Worm (Caenorhabditis elegans) whole organism, L4 larva: Measurements from ENCODE around the gene Y82E9BL.5.

Experiments used
- T20F7.1 ChIP-seq: fragments of 200-800 bp; sonication (Bioruptor generic); optimal IDR thresholded peaks from 2 replicates; lab custom pipeline; 2018; ENCODE audit warnings: mild to moderate bottlenecking, missing genetic modification characterization, missing compliant biosample characterization
- Y48G9A.11 ChIP-seq: fragments of 200-800 bp; sonication (Bioruptor generic); IDR thresholded peaks from 2 replicates; pipeline ENCODE4 v1.3.6; 2022; ENCODE audit warnings: missing genetic modification reagents, missing genetic modification characterization, missing compliant biosample characterization
- Y5F2A.4 ChIP-seq: fragments of 200-800 bp; sonication (Bioruptor generic); optimal IDR thresholded peaks from 2 replicates; lab custom pipeline; 2018; ENCODE audit warnings: mild to moderate bottlenecking, missing genetic modification characterization, missing compliant biosample characterization
- Y75B8A.6 ChIP-seq: fragments of 200-800 bp; sonication (Bioruptor generic); IDR thresholded peaks from 2 replicates; pipeline ENCODE4 v1.3.6; 2022; ENCODE audit warnings: missing genetic modification reagents, missing genetic modification characterization, missing compliant biosample characterization
- ZK337.2 ChIP-seq: fragments of 200-800 bp; sonication (Bioruptor generic); IDR thresholded peaks from 2 replicates; pipeline ENCODE4 v1.3.6; 2022; ENCODE audit warnings: missing genetic modification reagents, missing genetic modification characterization, missing compliant biosample characterization
- ZK546.5 ChIP-seq, 2 experiments: sonication (generic microtip); optimal IDR thresholded peaks; 2 replicates each; lab custom pipeline; 2017; ENCODE audit warnings: missing biosample characterization in 2 of 2, missing genetic modification characterization in 2 of 2
- aha-1 ChIP-seq: fragments of 150-350 bp; peaks from one replicate; lab custom pipeline; 2014; ENCODE audit warnings: missing biosample characterization, missing genetic modification characterization
- ama-1 ChIP-seq: fragments of 150-350 bp; optimal IDR thresholded peaks from 2 replicates; lab custom pipeline; 2014; ENCODE audit warnings: inconsistent platforms, mixed read lengths
- attf-4 ChIP-seq: sonication (generic microtip); optimal IDR thresholded peaks from 3 replicates; lab custom pipeline; 2017; ENCODE audit warnings: missing biosample characterization, missing genetic modification characterization
- ceh-20 ChIP-seq: fragments of 200-800 bp; sonication (Bioruptor generic); IDR thresholded peaks from 2 replicates; pipeline ENCODE4 v1.3.6; 2022; ENCODE audit warnings: missing genetic modification reagents, missing genetic modification characterization, missing compliant biosample characterization
- ceh-32 ChIP-seq: sonication (generic microtip); optimal IDR thresholded peaks from 2 replicates; lab custom pipeline; 2016; ENCODE audit warnings: mild to moderate bottlenecking, missing genetic modification characterization, missing compliant biosample characterization; ENCODE audit not compliant: poor library complexity
- ceh-82 ChIP-seq: sonication (generic microtip); optimal IDR thresholded peaks from 2 replicates; lab custom pipeline; 2017; ENCODE audit warnings: missing biosample characterization, missing genetic modification characterization
- daf-12 ChIP-seq: fragments of 150-350 bp; optimal IDR thresholded peaks from 2 replicates; lab custom pipeline; 2014; ENCODE audit warnings: missing biosample characterization, missing genetic modification reagents, missing genetic modification characterization
- daf-16 ChIP-seq, 3 experiments: sonication (generic microtip); optimal IDR thresholded peaks; 2 replicates each; lab custom pipeline; 2016 to 2017; ENCODE audit warnings: missing genetic modification characterization in 3 of 3, missing genetic modification reagents in 3 of 3, mild to moderate bottlenecking in 2 of 3, missing compliant biosample characterization in 2 of 3, missing biosample characterization in 1 of 3, moderate library complexity in 1 of 3
- daf-19 ChIP-seq: fragments of 200-800 bp; sonication (Bioruptor generic); conservative IDR thresholded peaks from 2 replicates; pipeline ENCODE4 v1.3.6; 2022; ENCODE audit warnings: missing genetic modification characterization, missing compliant biosample characterization
- dmd-6 ChIP-seq: fragments of 200-800 bp; sonication (Bioruptor generic); IDR thresholded peaks from 2 replicates; pipeline ENCODE4 v1.3.6; 2022; ENCODE audit warnings: missing genetic modification reagents, missing genetic modification characterization, missing compliant biosample characterization
- dpl-1 ChIP-seq: fragments of 150-350 bp; optimal IDR thresholded peaks from 2 replicates; lab custom pipeline; 2014; ENCODE audit warnings: missing biosample characterization, missing genetic modification reagents, missing genetic modification characterization
- duxl-1 ChIP-seq: sonication (generic microtip); optimal IDR thresholded peaks from 2 replicates; lab custom pipeline; 2016; ENCODE audit warnings: mild to moderate bottlenecking, missing genetic modification characterization, moderate library complexity, missing compliant biosample characterization; ENCODE audit not compliant: poor library complexity
- dve-1 ChIP-seq: sonication (generic microtip); optimal IDR thresholded peaks from 2 replicates; lab custom pipeline; 2017; ENCODE audit warnings: antibody characterized with exemption, mild to moderate bottlenecking, missing genetic modification characterization, missing compliant biosample characterization; ENCODE audit not compliant: insufficient read depth
- egl-27 ChIP-seq: sonication (generic microtip); optimal IDR thresholded peaks from 3 replicates; lab custom pipeline; 2017; ENCODE audit warnings: missing biosample characterization, missing genetic modification reagents, missing genetic modification characterization
- fkh-10 ChIP-seq: fragments of 150-350 bp; optimal IDR thresholded peaks from 2 replicates; lab custom pipeline; 2014; ENCODE audit warnings: missing biosample characterization, missing genetic modification reagents, missing genetic modification characterization
- fos-1 ChIP-seq: fragments of 150-350 bp; optimal IDR thresholded peaks from 2 replicates; lab custom pipeline; 2014; ENCODE audit warnings: missing biosample characterization, missing genetic modification characterization
- lin-1 ChIP-seq: fragments of 200-800 bp; sonication (Bioruptor generic); IDR thresholded peaks from 2 replicates; pipeline ENCODE4 v1.3.6; 2022; ENCODE audit warnings: missing genetic modification reagents, missing genetic modification characterization, missing compliant biosample characterization
- lin-38 ChIP-seq: fragments of 200-800 bp; sonication (Bioruptor generic); IDR thresholded peaks from 2 replicates; pipeline ENCODE4 v1.3.6; 2022; ENCODE audit warnings: missing genetic modification reagents, missing genetic modification characterization, missing compliant biosample characterization
- lin-39 ChIP-seq: fragments of 150-350 bp; optimal IDR thresholded peaks from 2 replicates; lab custom pipeline; 2014; ENCODE audit warnings: missing biosample characterization, missing genetic modification reagents, missing genetic modification characterization
- lsy-2 ChIP-seq, 2 experiments: fragments of 150-350 bp in 1 of 2; sonication (generic microtip) in 1 of 2; optimal IDR thresholded peaks; 2 replicates each; lab custom pipeline; 2014 to 2017; ENCODE audit warnings: missing biosample characterization in 2 of 2, missing genetic modification characterization in 2 of 2
- madf-9 ChIP-seq: fragments of 200-800 bp; sonication (Bioruptor generic); conservative IDR thresholded peaks from 2 replicates; pipeline ENCODE4 v1.3.6; 2022; ENCODE audit warnings: missing genetic modification reagents, missing genetic modification characterization, missing compliant biosample characterization
- mdl-1 ChIP-seq, 2 experiments: fragments of 150-350 bp in 1 of 2; sonication (generic microtip) in 1 of 2; optimal IDR thresholded peaks; 2 replicates each; lab custom pipeline; 2014 to 2017; ENCODE audit warnings: missing biosample characterization in 2 of 2, missing genetic modification characterization in 2 of 2
- mdt-29 ChIP-seq: fragments of 200-800 bp; sonication (Bioruptor generic); IDR thresholded peaks from 2 replicates; pipeline ENCODE4 v1.3.6; 2022; ENCODE audit warnings: missing genetic modification reagents, missing genetic modification characterization, missing compliant biosample characterization
- nhr-10 ChIP-seq: fragments of 150-350 bp; optimal IDR thresholded peaks from 2 replicates; lab custom pipeline; 2014; ENCODE audit warnings: missing biosample characterization, missing genetic modification characterization
- nhr-102 ChIP-seq: sonication (generic microtip); optimal IDR thresholded peaks from 2 replicates; lab custom pipeline; 2016; ENCODE audit warnings: mild to moderate bottlenecking, missing genetic modification characterization, moderate library complexity, missing compliant biosample characterization
- nhr-28 ChIP-seq: fragments of 150-350 bp; optimal IDR thresholded peaks from 2 replicates; lab custom pipeline; 2014; ENCODE audit warnings: missing biosample characterization, missing genetic modification characterization
- nhr-6 ChIP-seq: fragments of 150-350 bp; optimal IDR thresholded peaks from 2 replicates; lab custom pipeline; 2014; ENCODE audit warnings: missing biosample characterization, missing genetic modification characterization
- nhr-76 ChIP-seq: fragments of 150-350 bp; optimal IDR thresholded peaks from 2 replicates; lab custom pipeline; 2014; ENCODE audit warnings: missing biosample characterization, missing genetic modification characterization
- php-3 ChIP-seq: fragments of 200-800 bp; sonication (Bioruptor generic); IDR thresholded peaks from 2 replicates; pipeline ENCODE4 v1.3.6; 2022; ENCODE audit warnings: missing genetic modification reagents, missing genetic modification characterization, missing compliant biosample characterization
- pqm-1 ChIP-seq: sonication (generic microtip); optimal IDR thresholded peaks from 2 replicates; lab custom pipeline; 2017; ENCODE audit warnings: missing biosample characterization, missing genetic modification characterization
- rbr-2 ChIP-seq: sonication (generic microtip); optimal IDR thresholded peaks from 2 replicates; lab custom pipeline; 2016; ENCODE audit warnings: missing genotype, missing genetic modification characterization, missing compliant biosample characterization
- set-16 ChIP-seq: fragments of 200-800 bp; sonication (Bioruptor generic); IDR thresholded peaks from 2 replicates; pipeline ENCODE4 v1.3.6; 2022; ENCODE audit warnings: missing genetic modification reagents, missing genetic modification characterization, missing compliant biosample characterization
- snpc-4 ChIP-seq: fragments of 150-350 bp; optimal IDR thresholded peaks from 2 replicates; lab custom pipeline; 2014; ENCODE audit warnings: missing biosample characterization, missing genetic modification characterization
- spr-3 ChIP-seq: fragments of 200-800 bp; sonication (Bioruptor generic); optimal IDR thresholded peaks from 2 replicates; lab custom pipeline; 2018; ENCODE audit warnings: mild to moderate bottlenecking, missing genetic modification characterization, missing compliant biosample characterization
- tag-97 ChIP-seq: fragments of 200-800 bp; sonication (Bioruptor generic); IDR thresholded peaks from 2 replicates; pipeline ENCODE4 v1.3.6; 2022; ENCODE audit warnings: missing genetic modification characterization, missing compliant biosample characterization
- unc-130 ChIP-seq: sonication (generic microtip); optimal IDR thresholded peaks from 2 replicates; lab custom pipeline; 2016; ENCODE audit warnings: missing genetic modification reagents, missing genetic modification characterization, missing compliant biosample characterization
- vab-7 ChIP-seq: fragments of 200-800 bp; sonication (Bioruptor generic); IDR thresholded peaks from 2 replicates; pipeline ENCODE4 v1.3.6; 2022; ENCODE audit warnings: missing genetic modification reagents, missing genetic modification characterization, missing compliant biosample characterization
- zfp-2 ChIP-seq: sonication (generic microtip); optimal IDR thresholded peaks from 2 replicates; lab custom pipeline; 2016; ENCODE audit warnings: mild to moderate bottlenecking, missing genetic modification characterization, missing compliant biosample characterization
- zfp-3 ChIP-seq: fragments of 200-800 bp; sonication (Bioruptor generic); conservative IDR thresholded peaks from 2 replicates; pipeline ENCODE4 v1.3.6; 2022; ENCODE audit warnings: missing genetic modification reagents, missing genetic modification characterization, missing compliant biosample characterization
- zip-11 ChIP-seq: fragments of 200-800 bp; sonication (Bioruptor generic); IDR thresholded peaks from 2 replicates; pipeline ENCODE4 v1.3.6; 2022; ENCODE audit warnings: missing genetic modification characterization, missing compliant biosample characterization
- ztf-11 ChIP-seq: fragments of 150-350 bp; optimal IDR thresholded peaks from 2 replicates; lab custom pipeline; 2014; ENCODE audit warnings: missing biosample characterization, missing genetic modification characterization

The Y82E9BL.5 gene

ce11 chrIII:1392763-1393162, 45.3 kb upstream of the Y82E9BL.5 start (continued):
- TF ChIP-seq php-3, result peak; percentile 18; the same call in 1 of the 2 replicates
- TF ChIP-seq egl-27, result no peak
- no peak for TF ChIP-seq Y48G9A.11
- no peak for TF ChIP-seq zfp-2 (tag; lab: Kevin White, UChicago)
- no peak for TF ChIP-seq attf-4
- TF ChIP-seq lin-38 (GFP tag; lab: Robert Waterston, UW), result peak; percentile 85
- no peak for TF ChIP-seq duxl-1 (tag; lab: Kevin White, UChicago)
- no peak for TF ChIP-seq ceh-32
- no peak for TF ChIP-seq daf-19 (GFP tag; lab: Robert Waterston, UW)
- TF ChIP-seq zip-11 (GFP tag; lab: Robert Waterston, UW), result no peak
- no peak for TF ChIP-seq mdl-1 (tag; optimal IDR thresholded peaks at IDR 0.05; lab: Kevin White, UChicago)
- TF ChIP-seq daf-16 (GFP tag; optimal IDR thresholded peaks at IDR 0.05; lab: Kevin White, UChicago), result no peak
- TF ChIP-seq daf-16 (tag; optimal IDR thresholded peaks at IDR 0.05; lab: Kevin White, UChicago), result peak; percentile 58
- no peak for TF ChIP-seq madf-9 (GFP tag; lab: Robert Waterston, UW)
- no peak for TF ChIP-seq rbr-2 (tag; lab: Kevin White, UChicago)
- peak; percentile 4 for TF ChIP-seq T20F7.1 (GFP tag; lab: Kevin White, UChicago)
- no peak for TF ChIP-seq Y5F2A.4 (GFP tag; lab: Kevin White, UChicago)
- no peak for TF ChIP-seq nhr-76 (tag; lab: Kevin White, UChicago)
- TF ChIP-seq ceh-20 (GFP tag; lab: Robert Waterston, UW), result no peak
- TF ChIP-seq dmd-6 (GFP tag; lab: Robert Waterston, UW), result peak; percentile 86
- no peak for TF ChIP-seq nhr-10 (tag; lab: Kevin White, UChicago)
- no peak for TF ChIP-seq tag-97 (GFP tag; lab: Robert Waterston, UW)

- TF ChIP-seq ceh-82, result no peak
- TF ChIP-seq, all 104 proteins: peak for 0
Measured at ce11 chrIII:1391752-1392151, 44.3 kb upstream of the Y82E9BL.5 start, which contains the start of gene pals-17. Gene pals-17 (minus strand): TSS chrIII:1391852.

ce11 chrIII:1389988-1390387, 42.5 kb upstream of the Y82E9BL.5 start:
- TF ChIP-seq dmd-6 (GFP tag; lab: Robert Waterston, UW), result peak; percentile 75
- TF ChIP-seq set-16 (GFP tag; lab: Robert Waterston, UW), result no peak
- no peak for TF ChIP-seq fos-1
- TF ChIP-seq spr-3, result no peak
- TF ChIP-seq aha-1 (tag; lab: Kevin White, UChicago), result no peak
- TF ChIP-seq Y75B8A.6 (GFP tag; lab: Robert Waterston, UW), result no peak
- peak; percentile 1 for TF ChIP-seq T20F7.1 (GFP tag; lab: Kevin White, UChicago)
- TF ChIP-seq duxl-1 (tag; lab: Kevin White, UChicago), result no peak
- no peak for TF ChIP-seq daf-12 (tag; lab: Kevin White, UChicago)
- TF ChIP-seq snpc-4 (tag; lab: Kevin White, UChicago), result no peak
- TF ChIP-seq unc-130, result no peak
- TF ChIP-seq zfp-3 (GFP tag; lab: Robert Waterston, UW), result no peak
- TF ChIP-seq tag-97 (GFP tag; lab: Robert Waterston, UW), result no peak
- no peak for TF ChIP-seq lin-39 (tag; lab: Kevin White, UChicago)
- TF ChIP-seq lsy-2 (tag; optimal IDR thresholded peaks at IDR 0.05; lab: Kevin White, UChicago), result peak in 1 of 2 experiments; percentile 22
- TF ChIP-seq lin-1 (GFP tag; lab: Robert Waterston, UW), result no peak
- TF ChIP-seq ZK546.5 (tag; optimal IDR thresholded peaks at IDR 0.05; lab: Kevin White, UChicago), result no peak
- no peak for TF ChIP-seq Y48G9A.11
- peak; percentile 94 for TF ChIP-seq pqm-1 (tag; lab: Kevin White, UChicago)
- no peak for TF ChIP-seq mdt-29 (GFP tag; lab: Robert Waterston, UW)
- TF ChIP-seq nhr-6 (tag; lab: Kevin White, UChicago), result no peak
- TF ChIP-seq ceh-20 (GFP tag; lab: Robert Waterston, UW), result no peak
- TF ChIP-seq nhr-28, result peak; percentile 83
- TF ChIP-seq attf-4, result no peak
- peak; percentile 37; the same call in 1 of the 2 replicates for TF ChIP-seq php-3
- TF ChIP-seq nhr-102, result no peak
- TF ChIP-seq ztf-11 (tag; lab: Kevin White, UChicago), result no peak
- no peak for TF ChIP-seq ZK337.2 (GFP tag; lab: Robert Waterston, UW)
- TF ChIP-seq fkh-10, result no peak
- peak; percentile 71 for TF ChIP-seq dve-1 (tag; lab: Kevin White, UChicago)
- TF ChIP-seq dpl-1, result no peak
- no peak for TF ChIP-seq ama-1 (lab: Kevin White, UChicago)
- no peak for TF ChIP-seq mdl-1 (tag; optimal IDR thresholded peaks at IDR 0.05; lab: Kevin White, UChicago)
- no peak for TF ChIP-seq ceh-82
- TF ChIP-seq vab-7 (GFP tag; lab: Robert Waterston, UW), result no peak
